Fruit fly (Drosophila melanogaster) whole organism, embryonic: ENCODE measurements around the gene CG13084.

Experiments
- CG10209 ChIP-seq: fragments of 200-800 bp; sonication (Bioruptor generic); optimal IDR thresholded peaks from 3 replicates; lab custom pipeline; 2017; ENCODE audit warnings: missing biosample characterization, mild to moderate bottlenecking, missing genetic modification characterization, missing genetic modification reagents
- CG10366 ChIP-seq: fragments of 200-800 bp; sonication (Bioruptor generic); IDR thresholded peaks from 2 replicates; pipeline ENCODE4 v1.3.6; 2022; ENCODE audit warnings: missing biosample characterization, missing genetic modification characterization
- CG11085 ChIP-seq: fragments of 200-800 bp; sonication (Bioruptor generic); IDR thresholded peaks from 2 replicates; pipeline ENCODE4 v1.3.6; 2022; ENCODE audit warnings: missing biosample characterization, missing genetic modification characterization
- CG11560 ChIP-seq: fragments of 200-800 bp; sonication (Bioruptor generic); IDR thresholded peaks from 3 replicates; pipeline ENCODE4 v1.3.6; 2022; ENCODE audit warnings: missing biosample characterization, missing genetic modification characterization
- CG12236 ChIP-seq: fragments of 200-800 bp; sonication (Bioruptor generic); optimal IDR thresholded peaks from 2 replicates; lab custom pipeline; 2016; ENCODE audit warnings: missing biosample characterization, missing genetic modification characterization
- CG12299 ChIP-seq: fragments of 200-800 bp; sonication (Bioruptor generic); optimal IDR thresholded peaks from 2 replicates; lab custom pipeline; 2018; ENCODE audit warnings: missing biosample characterization, mild to moderate bottlenecking, missing genetic modification characterization
- CG13296 ChIP-seq: fragments of 200-800 bp; sonication (Bioruptor generic); optimal IDR thresholded peaks from 3 replicates; lab custom pipeline; 2018; ENCODE audit warnings: missing biosample characterization, mild to moderate bottlenecking, missing genetic modification characterization
- CG2199 ChIP-seq: fragments of 200-800 bp; sonication (Bioruptor generic); IDR thresholded peaks from 3 replicates; pipeline ENCODE4 v1.3.6; 2022; ENCODE audit warnings: missing biosample characterization, missing genetic modification characterization
- CG31365 ChIP-seq: fragments of 200-800 bp; sonication (Bioruptor generic); optimal IDR thresholded peaks from 2 replicates; lab custom pipeline; 2018; ENCODE audit warnings: missing biosample characterization, mild to moderate bottlenecking, missing genetic modification characterization
- CG32772 ChIP-seq: fragments of 200-800 bp; sonication (Bioruptor generic); IDR thresholded peaks from 2 replicates; pipeline ENCODE4 v1.3.6; 2022; ENCODE audit warnings: missing biosample characterization, missing genetic modification characterization
- CG43689 ChIP-seq: fragments of 200-800 bp; sonication (Bioruptor generic); IDR thresholded peaks from 2 replicates; pipeline ENCODE4 v1.3.6; 2022; ENCODE audit warnings: missing biosample characterization, missing genetic modification characterization
- CG4424 ChIP-seq: fragments of 200-800 bp; sonication (Bioruptor generic); optimal IDR thresholded peaks from 3 replicates; lab custom pipeline; 2016; ENCODE audit warnings: missing biosample characterization, missing genetic modification characterization
- CG7839 ChIP-seq: fragments of 200-800 bp; sonication (Bioruptor generic); optimal IDR thresholded peaks from 3 replicates; lab custom pipeline; 2018; ENCODE audit warnings: missing biosample characterization, mild to moderate bottlenecking, missing genetic modification characterization, moderate library complexity
- CG7928 ChIP-seq: fragments of 200-800 bp; sonication (Bioruptor generic); optimal IDR thresholded peaks from 2 replicates; lab custom pipeline; 2017; ENCODE audit warnings: missing biosample characterization, mild to moderate bottlenecking, missing genetic modification characterization
- CG7987 ChIP-seq: fragments of 200-800 bp; sonication (Bioruptor generic); optimal IDR thresholded peaks from 2 replicates; lab custom pipeline; 2018; ENCODE audit warnings: missing biosample characterization, mild to moderate bottlenecking, missing genetic modification characterization, moderate library complexity
- CG8290 ChIP-seq, 3 experiments: fragments of 200-800 bp; sonication (Bioruptor generic); optimal IDR thresholded peaks; 2 replicates each; lab custom pipeline; 2016 to 2019; ENCODE audit warnings: missing biosample characterization in 3 of 3, missing genetic modification characterization in 3 of 3, mild to moderate bottlenecking in 2 of 3, moderate library complexity in 1 of 3
- CG8359 ChIP-seq: fragments of 200-800 bp; sonication (Bioruptor generic); optimal IDR thresholded peaks from 2 replicates; lab custom pipeline; 2017; ENCODE audit warnings: missing biosample characterization, mild to moderate bottlenecking, missing genetic modification characterization, borderline replicate concordance
- CG9215 ChIP-seq: fragments of 200-800 bp; sonication (Bioruptor generic); IDR thresholded peaks from 2 replicates; pipeline ENCODE4 v1.3.6; 2022; ENCODE audit warnings: missing biosample characterization, missing genetic modification characterization
- CG9437 ChIP-seq: fragments of 200-800 bp; sonication (Bioruptor generic); optimal IDR thresholded peaks from 2 replicates; lab custom pipeline; 2018; ENCODE audit warnings: missing biosample characterization, mild to moderate bottlenecking, missing genetic modification characterization
- CoRest ChIP-seq: fragments of 200-800 bp; sonication (Bioruptor generic); optimal IDR thresholded peaks from 3 replicates; lab custom pipeline; 2018; ENCODE audit warnings: missing biosample characterization, mild to moderate bottlenecking, missing genetic modification characterization, moderate library complexity
- Drgx ChIP-seq: fragments of 200-800 bp; sonication (Bioruptor generic); IDR thresholded peaks from 2 replicates; pipeline ENCODE4 v1.3.6; 2022; ENCODE audit warnings: missing biosample characterization, missing genetic modification characterization
- Ets65A ChIP-seq: fragments of 200-800 bp; sonication (Bioruptor generic); peaks from one replicate; lab custom pipeline; 2016; ENCODE audit warnings: missing biosample characterization, missing genetic modification characterization
- Fer1 ChIP-seq: fragments of 200-800 bp; sonication (Bioruptor generic); optimal IDR thresholded peaks from 2 replicates; lab custom pipeline; 2017; ENCODE audit warnings: missing biosample characterization, mild to moderate bottlenecking, missing genetic modification characterization
- GATAe ChIP-seq: fragments of 200-800 bp; sonication (Bioruptor generic); conservative IDR thresholded peaks from 2 replicates; pipeline ENCODE4 v1.3.6; 2022; ENCODE audit warnings: missing biosample characterization, missing genetic modification characterization
- Hmx ChIP-seq: fragments of 200-800 bp; sonication (Bioruptor generic); optimal IDR thresholded peaks from 2 replicates; lab custom pipeline; 2016; ENCODE audit warnings: missing biosample characterization, missing genetic modification characterization
- Hsf ChIP-seq: fragments of 200-800 bp; sonication (Bioruptor generic); optimal IDR thresholded peaks from 3 replicates; lab custom pipeline; 2016; ENCODE audit warnings: missing biosample characterization, missing genetic modification characterization
- Lim3 ChIP-seq: fragments of 200-800 bp; sonication (Bioruptor generic); IDR thresholded peaks from 2 replicates; pipeline ENCODE4 v1.3.6; 2022; ENCODE audit warnings: missing biosample characterization, missing genetic modification characterization
- Oli ChIP-seq: fragments of 200-800 bp; sonication (Bioruptor generic); optimal IDR thresholded peaks from 2 replicates; lab custom pipeline; 2018; ENCODE audit warnings: missing biosample characterization, mild to moderate bottlenecking, missing genetic modification characterization, moderate library complexity
- PHDP ChIP-seq: fragments of 200-800 bp; sonication (Bioruptor generic); optimal IDR thresholded peaks from 3 replicates; lab custom pipeline; 2018; ENCODE audit warnings: missing biosample characterization, mild to moderate bottlenecking, missing genetic modification characterization, moderate library complexity
- Sin3A ChIP-seq: fragments of >200 bp; optimal IDR thresholded peaks from 2 replicates; lab custom pipeline; 2018
- Sox100B ChIP-seq: fragments of 200-800 bp; sonication (Bioruptor generic); optimal IDR thresholded peaks from 3 replicates; lab custom pipeline; 2018; ENCODE audit warnings: missing biosample characterization, mild to moderate bottlenecking, missing genetic modification characterization
- Trl ChIP-seq, 3 experiments: fragments of >200 bp in 2 of 3; fragments of 200-800 bp in 1 of 3; sonication (Bioruptor generic) in 1 of 3; optimal IDR thresholded peaks; 2 replicates in 1 of 3; 3 replicates in 2 of 3; lab custom pipeline; 2016 to 2017; ENCODE audit warnings: missing biosample characterization in 1 of 3, missing genetic modification characterization in 1 of 3
- az2 ChIP-seq: fragments of 200-800 bp; sonication (Bioruptor generic); optimal IDR thresholded peaks from 3 replicates; lab custom pipeline; 2016; ENCODE audit warnings: missing biosample characterization, missing genetic modification characterization
- cato ChIP-seq: fragments of 200-800 bp; sonication (Bioruptor generic); optimal IDR thresholded peaks from 2 replicates; lab custom pipeline; 2016; ENCODE audit warnings: missing biosample characterization, missing genetic modification characterization, borderline replicate concordance
- ewg ChIP-seq: fragments of 200-800 bp; sonication (Bioruptor generic); optimal IDR thresholded peaks from 3 replicates; lab custom pipeline; 2017; ENCODE audit warnings: mild to moderate bottlenecking, missing biosample characterization, missing genetic modification reagents, missing genetic modification characterization
- fd102C ChIP-seq: fragments of 200-800 bp; sonication (Bioruptor generic); optimal IDR thresholded peaks from 2 replicates; lab custom pipeline; 2018; ENCODE audit warnings: missing biosample characterization, mild to moderate bottlenecking, missing genetic modification characterization, moderate library complexity
- ftz-f1 ChIP-seq: fragments of 200-800 bp; sonication (Bioruptor generic); optimal IDR thresholded peaks from 2 replicates; lab custom pipeline; 2016; ENCODE audit warnings: missing biosample characterization, missing genetic modification characterization
- gt ChIP-seq: fragments of 200-800 bp; sonication (Bioruptor generic); IDR thresholded peaks from 2 replicates; pipeline ENCODE4 v1.3.6; 2022; ENCODE audit warnings: missing biosample characterization, missing genetic modification characterization
- hb ChIP-seq: fragments of 200-800 bp; sonication (Bioruptor generic); IDR thresholded peaks from 3 replicates; pipeline ENCODE4 v1.3.6; 2022; ENCODE audit warnings: missing biosample characterization, missing genetic modification characterization; ENCODE audit not compliant: partially characterized antibody
- her ChIP-seq: fragments of 200-800 bp; sonication (Bioruptor generic); optimal IDR thresholded peaks from 2 replicates; lab custom pipeline; 2016; ENCODE audit warnings: missing biosample characterization, missing genetic modification characterization
- hkb ChIP-seq, 2 experiments: fragments of 200-800 bp in 1 of 2; fragments of >200 bp in 1 of 2; sonication (Bioruptor generic) in 1 of 2; IDR thresholded peaks in 1 of 2; optimal IDR thresholded peaks in 1 of 2; 2 replicates each; pipeline versions ENCODE4 v1.3.6 to Lab custom; 2017 to 2022; ENCODE audit warnings: missing biosample characterization in 1 of 2, missing genetic modification characterization in 1 of 2
- inv ChIP-seq: fragments of 200-800 bp; sonication (Bioruptor generic); IDR thresholded peaks from 2 replicates; pipeline ENCODE4 v1.3.6; 2022; ENCODE audit warnings: missing biosample characterization, missing genetic modification characterization; ENCODE audit not compliant: partially characterized antibody
- nmo ChIP-seq: fragments of 200-800 bp; sonication (Bioruptor generic); optimal IDR thresholded peaks from 2 replicates; lab custom pipeline; 2018; ENCODE audit warnings: missing biosample characterization, mild to moderate bottlenecking, missing genetic modification characterization, moderate library complexity
- otp ChIP-seq: fragments of 200-800 bp; sonication (Bioruptor generic); IDR thresholded peaks from 3 replicates; pipeline ENCODE4, ENCODE4 v1.3.6; 2022; ENCODE audit warnings: missing biosample characterization, missing genetic modification characterization
- phol ChIP-seq: fragments of 200-800 bp; sonication (Bioruptor generic); optimal IDR thresholded peaks from 3 replicates; lab custom pipeline; 2018; ENCODE audit warnings: missing biosample characterization, mild to moderate bottlenecking, missing genetic modification characterization, moderate library complexity
- pzg ChIP-seq: fragments of 200-800 bp; sonication (Bioruptor generic); optimal IDR thresholded peaks from 3 replicates; lab custom pipeline; 2018; ENCODE audit warnings: missing biosample characterization, mild to moderate bottlenecking, missing genetic modification characterization, moderate library complexity
- ranshi ChIP-seq: fragments of 200-800 bp; sonication (Bioruptor generic); IDR thresholded peaks from 2 replicates; pipeline ENCODE4 v1.3.6; 2022; ENCODE audit warnings: missing biosample characterization, missing genetic modification characterization
- slp2 ChIP-seq: fragments of 200-800 bp; sonication (Bioruptor generic); optimal IDR thresholded peaks from 2 replicates; lab custom pipeline; 2016; ENCODE audit warnings: missing biosample characterization, missing genetic modification characterization
- toy ChIP-seq: fragments of 200-800 bp; sonication (Bioruptor generic); IDR thresholded peaks from 2 replicates; pipeline ENCODE4 v1.3.6; 2022; ENCODE audit warnings: missing biosample characterization, missing genetic modification characterization
- tx ChIP-seq: fragments of 200-800 bp; sonication (Bioruptor generic); optimal IDR thresholded peaks from 2 replicates; lab custom pipeline; 2016; ENCODE audit warnings: missing biosample characterization, missing genetic modification characterization

CG13084 gene

dm6 chr2L:19528308-19528707 lies 43.6 kb downstream of the CG13084 start (continued):
- TF ChIP-seq CG7839 (tag; lab: Kevin White, UChicago): peak; percentile 98
- TF ChIP-seq CG8359: peak; percentile 62
- peak; percentile 88 for TF ChIP-seq az2
- TF ChIP-seq otp: peak; percentile 92
- TF ChIP-seq Sin3A (lab: Kevin White, UChicago): no peak
- TF ChIP-seq CG12299: peak; percentile 95
- peak; percentile 95 for TF ChIP-seq her
- TF ChIP-seq Lim3: peak; percentile 79
- peak; percentile 97 for TF ChIP-seq CG10366 (GFP tag; lab: Robert Waterston, UW)
- TF ChIP-seq toy (GFP tag; lab: Robert Waterston, UW): peak; percentile 92
- peak; percentile 85 for TF ChIP-seq CG9437 (GFP tag; lab: Kevin White, UChicago)
- TF ChIP-seq ranshi: peak; percentile 96
- peak; percentile 95 for TF ChIP-seq CG10209 (GFP tag; lab: Kevin White, UChicago)
- TF ChIP-seq Hmx: peak; percentile 90
- peak; percentile 98 for TF ChIP-seq Ets65A
- TF ChIP-seq hkb (optimal IDR thresholded peaks at IDR 0.05; lab: Kevin White, UChicago): no peak
- TF ChIP-seq hkb (GFP tag; IDR thresholded peaks at IDR 0.05; lab: Robert Waterston, UW): peak; percentile 97
- TF ChIP-seq CG12236 (GFP tag; lab: Kevin White, UChicago): peak; percentile 71
- TF ChIP-seq CoRest (tag; lab: Kevin White, UChicago): peak; percentile 96
- TF ChIP-seq CG31365 (tag; lab: Kevin White, UChicago): peak; percentile 88
- TF ChIP-seq GATAe (GFP tag; lab: Robert Waterston, UW): peak; percentile 95
- TF ChIP-seq Trl (optimal IDR thresholded peaks at IDR 0.05; lab: Kevin White, UChicago): peak in 1 of 2 experiments; percentile 82
- TF ChIP-seq Trl (GFP tag; optimal IDR thresholded peaks at IDR 0.05; lab: Kevin White, UChicago): peak; percentile 90
- TF ChIP-seq PHDP (tag; lab: Kevin White, UChicago): peak; percentile 98
- peak; percentile 92 for TF ChIP-seq CG11085 (GFP tag; lab: Robert Waterston, UW)
- TF ChIP-seq ftz-f1 (GFP tag; lab: Kevin White, UChicago): peak; percentile 59
- peak; percentile 6 for TF ChIP-seq fd102C (GFP tag; lab: Kevin White, UChicago)
- TF ChIP-seq CG7987: peak; percentile 91
- peak; percentile 86 for TF ChIP-seq Sox100B (GFP tag; lab: Kevin White, UChicago)
- peak; percentile 83 for TF ChIP-seq CG43689 (GFP tag; lab: Robert Waterston, UW)
- TF ChIP-seq hb (GFP tag; lab: Robert Waterston, UW): no peak
- TF ChIP-seq CG13296 (GFP tag; lab: Kevin White, UChicago): peak; percentile 98
- TF ChIP-seq Fer1 (GFP tag; lab: Kevin White, UChicago): peak; percentile 98
- peak; percentile 79 for TF ChIP-seq cato
- TF ChIP-seq tx (GFP tag; lab: Kevin White, UChicago): peak; percentile 93
- TF ChIP-seq Oli (tag; lab: Kevin White, UChicago): peak; percentile 92
- peak; percentile 81 for TF ChIP-seq CG7928 (GFP tag; lab: Kevin White, UChicago)
- TF ChIP-seq gt (GFP tag; lab: Robert Waterston, UW): peak; percentile 65
- peak; percentile 88 for TF ChIP-seq CG11560 (tag; lab: Robert Waterston, UW)
- TF ChIP-seq ewg (GFP tag; lab: Kevin White, UChicago): peak; percentile 74
- peak; percentile 97 for TF ChIP-seq Hsf
- peak; percentile 33 for TF ChIP-seq pzg (GFP tag; lab: Kevin White, UChicago)
- TF ChIP-seq CG4424 (GFP tag; lab: Kevin White, UChicago): peak; percentile 86
- peak; percentile 24 for TF ChIP-seq CG8290 (GFP tag; optimal IDR thresholded peaks at IDR 0.05; lab: Kevin White, UChicago)
- peak in 1 of 2 experiments; percentile 97 for TF ChIP-seq CG8290 (tag; optimal IDR thresholded peaks at IDR 0.05; lab: Kevin White, UChicago)
- peak; percentile 93 for TF ChIP-seq CG32772
- peak; percentile 89 for TF ChIP-seq slp2 (GFP tag; lab: Kevin White, UChicago)
- TF ChIP-seq phol: peak; percentile 84
- TF ChIP-seq Drgx: peak; percentile 99
- TF ChIP-seq inv (GFP tag; lab: Robert Waterston, UW): no peak
- peak; percentile 95 for TF ChIP-seq CG9215 (GFP tag; lab: Robert Waterston, UW)
- peak; percentile 80; the same call in 2 of the 3 replicates for TF ChIP-seq CG2199 (GFP tag; lab: Robert Waterston, UW)
- TF ChIP-seq nmo (GFP tag; lab: Kevin White, UChicago): peak; percentile 91
